Fruit fly (Drosophila melanogaster) whole organism, adult: ENCODE measurements around the gene Octbeta2R.

Experiments
- CG11617 ChIP-seq: fragments of 200-800 bp; sonication (Bioruptor generic); optimal IDR thresholded peaks from 2 replicates; lab custom pipeline; 2017; ENCODE audit warnings: mild to moderate bottlenecking, missing biosample characterization, missing genetic modification reagents, missing genetic modification characterization
- CG14711 ChIP-seq: fragments of 200-800 bp; sonication (Bioruptor generic); optimal IDR thresholded peaks from 2 replicates; lab custom pipeline; 2018; ENCODE audit warnings: missing biosample characterization, mild to moderate bottlenecking, missing genetic modification characterization, moderate library complexity
- CG1620 ChIP-seq: fragments of 200-800 bp; sonication (Bioruptor generic); optimal IDR thresholded peaks from 2 replicates; lab custom pipeline; 2016; ENCODE audit warnings: missing biosample characterization, missing genetic modification characterization
- CG7101 ChIP-seq: fragments of 200-800 bp; sonication (Bioruptor generic); optimal IDR thresholded peaks from 2 replicates; lab custom pipeline; 2018; ENCODE audit warnings: missing biosample characterization, mild to moderate bottlenecking, missing genetic modification characterization, moderate library complexity
- Clk ChIP-seq: fragments of 200-800 bp; sonication (Bioruptor generic); optimal IDR thresholded peaks from 2 replicates; lab custom pipeline; 2017; ENCODE audit warnings: missing biosample characterization, missing genetic modification characterization
- Crg-1 ChIP-seq: fragments of 200-800 bp; sonication (Bioruptor generic); optimal IDR thresholded peaks from 2 replicates; lab custom pipeline; 2016; ENCODE audit warnings: missing biosample characterization, missing genetic modification characterization

dm6 chr3R:12525888-12526287 is 69.6 kb downstream of the Octbeta2R start, which contains the start of gene Hug:
- TF ChIP-seq Clk (no peak), CG1620 (GFP tag; lab: Kevin White, UChicago) (no peak), Crg-1 (GFP tag; lab: Kevin White, UChicago) (no peak), CG14711 (tag; lab: Kevin White, UChicago) (no peak), CG11617 (GFP tag; lab: Kevin White, UChicago) (no peak), CG7101 (tag; lab: Kevin White, UChicago) (no peak)
